Worm (Caenorhabditis elegans): Measurements from ENCODE around the gene pig-1.

- TF ChIP-seq fos-1 (tag; optimal IDR thresholded peaks at IDR 0.05) (no peak), elt-3 (tag; optimal IDR thresholded peaks at IDR 0.05) (no peak), nhr-237 (tag; optimal IDR thresholded peaks at IDR 0.05) (no peak), skn-1 (tag; optimal IDR thresholded peaks at IDR 0.05) (no peak), nhr-25 (tag; optimal IDR thresholded peaks at IDR 0.05) (no peak), unc-39 (tag; optimal IDR thresholded peaks at IDR 0.05) (no peak), ztf-11 (tag; optimal IDR thresholded peaks at IDR 0.05) (no peak)
These were observed 44.7 kb upstream of the pig-1 start for ce11 chrIV:564000-564399.

Measured in whole organism, L2 larva.